Worm (Caenorhabditis elegans): Measurements from ENCODE around the gene enu-3.6.

enu-3.6 gene

DNA sequence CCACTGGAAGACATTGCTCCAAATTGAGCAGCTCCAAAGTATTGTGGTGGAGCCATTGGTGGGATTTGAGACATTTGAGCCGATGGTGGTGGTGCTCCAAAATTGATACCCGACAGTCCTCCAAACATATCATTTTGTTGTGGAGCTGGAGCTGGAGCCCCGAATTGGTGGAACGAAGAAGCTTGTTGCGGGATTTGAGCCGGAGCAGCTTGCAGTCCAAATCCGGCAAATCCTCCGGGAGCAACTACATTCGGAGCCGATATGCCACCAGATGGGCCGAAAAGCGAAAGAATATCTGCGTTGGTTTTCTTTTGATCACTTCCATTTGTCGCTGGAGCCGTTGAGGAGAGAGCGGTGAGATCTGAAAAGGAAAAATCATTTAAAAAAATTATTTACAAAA, 12.2 kb upstream of the enu-3.6 start:
- TF ChIP-seq ZK546.5 (tag; optimal IDR thresholded peaks at IDR 0.05) (no peak), unc-39 (tag; optimal IDR thresholded peaks at IDR 0.05) (no peak), lin-39 (tag; optimal IDR thresholded peaks at IDR 0.05) (no peak), egl-5 (tag; optimal IDR thresholded peaks at IDR 0.05) (no peak), fkh-10 (GFP tag; optimal IDR thresholded peaks at IDR 0.05) (no peak), elt-2 (tag; optimal IDR thresholded peaks at IDR 0.05) (no peak), nhr-237 (tag; optimal IDR thresholded peaks at IDR 0.05) (no peak), ceh-28 (tag; optimal IDR thresholded peaks at IDR 0.05) (no peak), hmg-11 (tag; optimal IDR thresholded peaks at IDR 0.05) (no peak), skn-1 (tag; optimal IDR thresholded peaks at IDR 0.05) (no peak), elt-1 (tag; optimal IDR thresholded peaks at IDR 0.05) (no peak), R02D3.7 (tag; optimal IDR thresholded peaks at IDR 0.05) (no peak), jun-1 (tag; optimal IDR thresholded peaks at IDR 0.05) (no peak), fkh-2 (tag; optimal IDR thresholded peaks at IDR 0.05) (no peak), snpc-4 (tag; optimal IDR thresholded peaks at IDR 0.05) (no peak), tbx-2 (tag; optimal IDR thresholded peaks at IDR 0.05) (no peak), aly-2 (tag; optimal IDR thresholded peaks at IDR 0.05) (no peak), mml-1 (tag; optimal IDR thresholded peaks at IDR 0.05) (no peak), nfya-1 (tag; optimal IDR thresholded peaks at IDR 0.05; ENCODE audit: insufficient read depth) (no peak), elt-3 (tag; optimal IDR thresholded peaks at IDR 0.05) (no peak)

DNA sequence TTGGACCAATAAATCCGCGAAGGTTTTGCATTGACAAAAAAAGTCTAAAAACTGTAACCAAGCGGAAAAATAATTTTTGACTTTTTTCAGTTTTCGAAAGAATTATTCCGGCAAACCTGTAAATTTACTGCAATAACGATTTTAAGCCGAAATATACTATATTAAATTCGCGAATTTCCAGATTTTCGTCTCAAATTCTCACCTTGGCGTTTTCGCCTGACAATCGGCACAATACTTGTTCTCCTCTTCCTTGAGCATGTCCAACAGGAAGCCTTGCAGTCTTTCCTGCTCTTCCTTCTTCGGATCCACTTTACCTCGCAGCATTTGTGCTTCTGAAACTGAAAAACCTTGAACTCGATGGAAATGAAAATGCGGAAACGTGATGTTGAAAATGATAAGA, 10.8 kb upstream of the enu-3.6 start, which contains the start of gene smap-1:
Gene smap-1 (minus strand): TSS at position 338 of the 400 bp plus-strand sequence.
- TF ChIP-seq fos-1 (tag; optimal IDR thresholded peaks at IDR 0.05) (no peak), aly-2 (tag; optimal IDR thresholded peaks at IDR 0.05) (no peak), nhr-11 (tag; optimal IDR thresholded peaks at IDR 0.05) (no peak), ceh-16 (tag; optimal IDR thresholded peaks at IDR 0.05) (no peak), nhr-43 (tag; optimal IDR thresholded peaks at IDR 0.05; ENCODE audit: poor library complexity, severe bottlenecking) (no peak), ztf-4 (tag; optimal IDR thresholded peaks at IDR 0.05) (no peak), tbx-2 (tag; optimal IDR thresholded peaks at IDR 0.05) (no peak), skn-1 (tag; optimal IDR thresholded peaks at IDR 0.05) (no peak), ama-1 (optimal IDR thresholded peaks at IDR 0.05) (no peak), nhr-76 (tag; optimal IDR thresholded peaks at IDR 0.05) (no peak), nhr-23 (tag; optimal IDR thresholded peaks at IDR 0.05) (no peak), fkh-10 (GFP tag; optimal IDR thresholded peaks at IDR 0.05) (no peak), nfya-1 (tag; optimal IDR thresholded peaks at IDR 0.05; ENCODE audit: insufficient read depth) (no peak), fkh-2 (tag; optimal IDR thresholded peaks at IDR 0.05) (no peak)

ce11 chrIII:10739902-10740301, 10.3 kb upstream of the enu-3.6 start:
- TF ChIP-seq elt-3 (tag; optimal IDR thresholded peaks at IDR 0.05) = no peak
- TF ChIP-seq lin-15B (tag; optimal IDR thresholded peaks at IDR 0.05) = peak; percentile 72
- TF ChIP-seq elt-1 (tag; optimal IDR thresholded peaks at IDR 0.05) = no peak
- no peak for TF ChIP-seq fos-1 (tag; optimal IDR thresholded peaks at IDR 0.05)
- no peak for TF ChIP-seq nhr-28 (tag; optimal IDR thresholded peaks at IDR 0.05)
- TF ChIP-seq lsy-12 (tag; optimal IDR thresholded peaks at IDR 0.05) = no peak
- no peak for TF ChIP-seq nhr-237 (tag; optimal IDR thresholded peaks at IDR 0.05)
- no peak for TF ChIP-seq ztf-11 (tag; optimal IDR thresholded peaks at IDR 0.05)
- TF ChIP-seq egl-5 (tag; optimal IDR thresholded peaks at IDR 0.05) = no peak
- peak; percentile 37 for TF ChIP-seq pha-4 (tag; optimal IDR thresholded peaks at IDR 0.05)
- no peak for TF ChIP-seq ceh-16 (tag; optimal IDR thresholded peaks at IDR 0.05)
- no peak for TF ChIP-seq sea-2 (GFP tag; optimal IDR thresholded peaks at IDR 0.05)
- TF ChIP-seq ceh-9 (tag; optimal IDR thresholded peaks at IDR 0.05) = no peak
- no peak for TF ChIP-seq skn-1 (tag; optimal IDR thresholded peaks at IDR 0.05)
- no peak for TF ChIP-seq ztf-4 (tag; optimal IDR thresholded peaks at IDR 0.05)
- no peak for TF ChIP-seq aly-2 (tag; optimal IDR thresholded peaks at IDR 0.05)
- no peak for TF ChIP-seq fkh-10 (GFP tag; optimal IDR thresholded peaks at IDR 0.05)
- no peak for TF ChIP-seq zag-1 (tag; optimal IDR thresholded peaks at IDR 0.05)
- peak; percentile 33 for TF ChIP-seq nhr-25 (tag; optimal IDR thresholded peaks at IDR 0.05)
- no peak for TF ChIP-seq unc-39 (tag; optimal IDR thresholded peaks at IDR 0.05)
- TF ChIP-seq lin-39 (tag; optimal IDR thresholded peaks at IDR 0.05) = peak; percentile 52
- TF ChIP-seq ama-1 (optimal IDR thresholded peaks at IDR 0.05) = peak; percentile 56
- TF ChIP-seq ZK546.5 (tag; optimal IDR thresholded peaks at IDR 0.05) = no peak
- peak; percentile 66 for TF ChIP-seq hmg-11 (tag; optimal IDR thresholded peaks at IDR 0.05)
- no peak for TF ChIP-seq pqm-1 (tag; optimal IDR thresholded peaks at IDR 0.05)
- peak; percentile 45 for TF ChIP-seq elt-2 (tag; optimal IDR thresholded peaks at IDR 0.05)
- TF ChIP-seq nhr-12 (tag; optimal IDR thresholded peaks at IDR 0.05) = no peak
- TF ChIP-seq nfya-1 (tag; optimal IDR thresholded peaks at IDR 0.05; ENCODE audit: insufficient read depth) = peak; percentile 79
- TF ChIP-seq nhr-76 (tag; optimal IDR thresholded peaks at IDR 0.05) = no peak
- no peak for TF ChIP-seq ceh-82 (tag; optimal IDR thresholded peaks at IDR 0.05)
- no peak for TF ChIP-seq fkh-2 (tag; optimal IDR thresholded peaks at IDR 0.05)
- peak; percentile 16 for TF ChIP-seq snpc-4 (tag; optimal IDR thresholded peaks at IDR 0.05)
- no peak for TF ChIP-seq nhr-43 (tag; optimal IDR thresholded peaks at IDR 0.05; ENCODE audit: poor library complexity, severe bottlenecking)
- TF ChIP-seq egl-27 (tag; optimal IDR thresholded peaks at IDR 0.05) = no peak
- TF ChIP-seq tbx-2 (tag; optimal IDR thresholded peaks at IDR 0.05) = no peak
- no peak for TF ChIP-seq jun-1 (tag; optimal IDR thresholded peaks at IDR 0.05)
- TF ChIP-seq eor-1 (tag; optimal IDR thresholded peaks at IDR 0.05) = no peak
- TF ChIP-seq mml-1 (tag; optimal IDR thresholded peaks at IDR 0.05) = no peak
- no peak for TF ChIP-seq R02D3.7 (tag; optimal IDR thresholded peaks at IDR 0.05)
- peak; percentile 37 for TF ChIP-seq nhr-23 (tag; optimal IDR thresholded peaks at IDR 0.05)
- TF ChIP-seq ceh-28 (tag; optimal IDR thresholded peaks at IDR 0.05) = peak; percentile 25
- TF ChIP-seq nhr-67 (tag; optimal IDR thresholded peaks at IDR 0.05) = no peak
- TF ChIP-seq nhr-11 (tag; optimal IDR thresholded peaks at IDR 0.05) = no peak
